Worm (Caenorhabditis elegans) whole organism, late embryonic: ENCODE results near the gene F41E7.7.

Experiments
- fkh-10 ChIP-seq: fragments of 150-350 bp; optimal IDR thresholded peaks from 2 replicates; lab custom pipeline; 2014; ENCODE audit warnings: missing biosample characterization, missing genetic modification reagents, missing genetic modification characterization
- nfya-1 ChIP-seq: sonication (generic microtip); optimal IDR thresholded peaks from 2 replicates; lab custom pipeline; 2017; ENCODE audit warnings: missing genetic modification characterization, mild to moderate bottlenecking, missing compliant biosample characterization, antibody characterized with exemption, moderate library complexity
- nhr-11 ChIP-seq: fragments of 150-350 bp; optimal IDR thresholded peaks from 2 replicates; lab custom pipeline; 2014; ENCODE audit warnings: missing biosample characterization, missing genetic modification characterization

- TF ChIP-seq nhr-11 (tag; lab: Kevin White, UChicago) (no peak), nfya-1 (tag; lab: Kevin White, UChicago) (no peak), fkh-10 (GFP tag; lab: Kevin White, UChicago) (no peak)
Measured at ce11 chrX:10315905-10316304, 8.3 kb downstream of the F41E7.7 start, which contains the start of gene F41E7.9.
